Worm (Caenorhabditis elegans) whole organism, L2 larva: Measurements from ENCODE around the gene T11G6.3.

Source experiments
- R02D3.7 ChIP-seq: fragments of 150-350 bp; optimal IDR thresholded peaks from 2 replicates; lab custom pipeline; 2014; ENCODE audit warnings: missing biosample characterization, missing genetic modification characterization
- ama-1 ChIP-seq: fragments of 150-350 bp; optimal IDR thresholded peaks from 2 replicates; lab custom pipeline; 2018; ENCODE audit warnings: inconsistent platforms
- blmp-1 ChIP-seq: sonication (generic microtip); optimal IDR thresholded peaks from 2 replicates; lab custom pipeline; 2017; ENCODE audit warnings: missing genetic modification characterization, mild to moderate bottlenecking, missing compliant biosample characterization, antibody characterized with exemption, moderate library complexity; ENCODE audit not compliant: insufficient read depth
- ceh-16 ChIP-seq: fragments of 150-350 bp; optimal IDR thresholded peaks from 2 replicates; lab custom pipeline; 2014; ENCODE audit warnings: missing biosample characterization, missing genetic modification characterization
- ceh-82 ChIP-seq: fragments of 150-350 bp; optimal IDR thresholded peaks from 2 replicates; lab custom pipeline; 2014; ENCODE audit warnings: missing biosample characterization, missing genetic modification characterization
- dmd-4 ChIP-seq: sonication (generic microtip); optimal IDR thresholded peaks from 2 replicates; lab custom pipeline; 2017; ENCODE audit warnings: missing biosample characterization, missing genetic modification characterization
- elt-3 ChIP-seq: sonication (generic microtip); optimal IDR thresholded peaks from 2 replicates; lab custom pipeline; 2017; ENCODE audit warnings: missing biosample characterization, missing genetic modification characterization
- lin-39 ChIP-seq: fragments of 150-350 bp; optimal IDR thresholded peaks from 2 replicates; lab custom pipeline; 2014; ENCODE audit warnings: missing biosample characterization, missing genetic modification reagents, missing genetic modification characterization
- nhr-25 ChIP-seq: fragments of 150-350 bp; sonication (generic microtip); optimal IDR thresholded peaks from 3 replicates; lab custom pipeline; 2014; ENCODE audit warnings: missing biosample characterization, missing genetic modification characterization
- nhr-77 ChIP-seq: fragments of 150-350 bp; optimal IDR thresholded peaks from 2 replicates; lab custom pipeline; 2014; ENCODE audit warnings: missing biosample characterization, missing genetic modification characterization
- unc-39 ChIP-seq: fragments of 150-350 bp; optimal IDR thresholded peaks from 2 replicates; lab custom pipeline; 2014; ENCODE audit warnings: missing biosample characterization, missing genetic modification characterization

DNA sequence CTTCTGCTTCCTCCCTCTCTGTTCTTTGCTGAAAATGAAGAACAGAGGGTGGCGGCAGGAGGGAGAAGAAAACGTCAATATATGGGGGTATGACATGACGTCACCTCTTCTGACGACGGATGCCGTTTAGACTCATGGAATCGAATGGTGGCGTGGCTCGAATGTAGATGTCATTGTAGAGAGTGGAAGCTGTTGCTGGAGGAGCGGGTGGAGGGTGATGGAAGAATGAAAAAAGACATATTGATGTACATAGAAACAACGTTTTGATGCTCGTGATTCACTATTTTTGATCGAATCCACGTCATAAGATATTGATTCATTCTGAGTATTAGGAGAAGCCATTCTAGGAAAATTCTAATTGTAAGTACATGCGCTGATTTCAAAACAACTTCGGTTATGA lies 36.0 kb downstream of the T11G6.3 start:
- TF ChIP-seq R02D3.7 (tag; lab: Kevin White, UChicago): no peak
- TF ChIP-seq dmd-4 (tag; lab: Kevin White, UChicago): no peak
- TF ChIP-seq blmp-1 (tag; lab: Kevin White, UChicago): no peak
- TF ChIP-seq nhr-77: no peak
- TF ChIP-seq unc-39 (tag; lab: Kevin White, UChicago): no peak
- no peak for TF ChIP-seq elt-3 (tag; lab: Kevin White, UChicago)
- TF ChIP-seq ceh-16 (tag; lab: Kevin White, UChicago): no peak
- TF ChIP-seq ama-1 (lab: Kevin White, UChicago): no peak
- no peak for TF ChIP-seq nhr-25 (tag; lab: Kevin White, UChicago)
- TF ChIP-seq lin-39 (tag; lab: Kevin White, UChicago): no peak
- TF ChIP-seq ceh-82 (tag; lab: Kevin White, UChicago): no peak
